Worm (Caenorhabditis elegans) whole organism, L2 larva: ENCODE results near the gene sri-19.
A peak's percentile ranks its signal among the peaks of the same experiment; 100 is the strongest.
"Not testable (repeated sequence)": the region's sequence is repeated elsewhere in the genome, so short reads cannot be mapped to it uniquely, and the experiment has no call there.

Experiments used
- F13H6.1 ChIP-seq: sonication (generic microtip); optimal IDR thresholded peaks from 2 replicates; lab custom pipeline; 2016; ENCODE audit warnings: missing genetic modification characterization, missing compliant biosample characterization
- Y55F3AM.14 ChIP-seq: fragments of 200-800 bp; sonication (Bioruptor generic); optimal IDR thresholded peaks from 2 replicates; lab custom pipeline; 2018; ENCODE audit warnings: mild to moderate bottlenecking, missing genetic modification characterization, missing compliant biosample characterization
- alr-1 ChIP-seq: fragments of 150-350 bp; optimal IDR thresholded peaks from 2 replicates; lab custom pipeline; 2014; ENCODE audit warnings: missing biosample characterization, missing genetic modification characterization
- aly-2 ChIP-seq: fragments of 150-350 bp; optimal IDR thresholded peaks from 2 replicates; lab custom pipeline; 2014; ENCODE audit warnings: missing biosample characterization, missing genetic modification characterization
- ama-1 ChIP-seq: fragments of 150-350 bp; optimal IDR thresholded peaks from 2 replicates; lab custom pipeline; 2018; ENCODE audit warnings: inconsistent platforms
- ceh-16 ChIP-seq: fragments of 150-350 bp; optimal IDR thresholded peaks from 2 replicates; lab custom pipeline; 2014; ENCODE audit warnings: missing biosample characterization, missing genetic modification characterization
- crh-2 ChIP-seq: sonication (generic microtip); optimal IDR thresholded peaks from 2 replicates; lab custom pipeline; 2017; ENCODE audit warnings: missing biosample characterization, missing genetic modification characterization
- dmd-4 ChIP-seq: sonication (generic microtip); optimal IDR thresholded peaks from 2 replicates; lab custom pipeline; 2017; ENCODE audit warnings: missing biosample characterization, missing genetic modification characterization
- egl-27 ChIP-seq: sonication (generic microtip); optimal IDR thresholded peaks from 3 replicates; lab custom pipeline; 2017; ENCODE audit warnings: missing biosample characterization, missing genetic modification reagents, missing genetic modification characterization
- elt-1 ChIP-seq: fragments of 150-350 bp; optimal IDR thresholded peaks from 2 replicates; lab custom pipeline; 2014; ENCODE audit warnings: missing biosample characterization, missing genetic modification characterization
- fos-1 ChIP-seq: fragments of 150-350 bp; optimal IDR thresholded peaks from 2 replicates; lab custom pipeline; 2014; ENCODE audit warnings: missing biosample characterization, missing genetic modification characterization
- gmeb-1 ChIP-seq: fragments of 150-350 bp; optimal IDR thresholded peaks from 2 replicates; lab custom pipeline; 2014; ENCODE audit warnings: missing biosample characterization, missing genetic modification characterization
- lin-13 ChIP-seq: fragments of 150-350 bp; optimal IDR thresholded peaks from 2 replicates; lab custom pipeline; 2014; ENCODE audit warnings: missing biosample characterization, missing genetic modification reagents, missing genetic modification characterization
- lin-39 ChIP-seq: fragments of 150-350 bp; optimal IDR thresholded peaks from 2 replicates; lab custom pipeline; 2014; ENCODE audit warnings: missing biosample characterization, missing genetic modification reagents, missing genetic modification characterization
- mab-5 ChIP-seq: fragments of 150-350 bp; optimal IDR thresholded peaks from 2 replicates; lab custom pipeline; 2014; ENCODE audit warnings: missing biosample characterization, missing genetic modification characterization
- mbf-1 ChIP-seq: sonication (generic microtip); optimal IDR thresholded peaks from 2 replicates; lab custom pipeline; 2017; ENCODE audit warnings: missing biosample characterization, missing genetic modification characterization
- nhr-10 ChIP-seq: sonication (generic microtip); optimal IDR thresholded peaks from 2 replicates; lab custom pipeline; 2017; ENCODE audit warnings: missing biosample characterization, missing genetic modification characterization
- nhr-11 ChIP-seq: fragments of 150-350 bp; optimal IDR thresholded peaks from 2 replicates; lab custom pipeline; 2014; ENCODE audit warnings: missing biosample characterization, missing genetic modification characterization
- nhr-12 ChIP-seq: fragments of 150-350 bp; optimal IDR thresholded peaks from 2 replicates; lab custom pipeline; 2014; ENCODE audit warnings: missing biosample characterization, missing genetic modification characterization
- nhr-23 ChIP-seq: fragments of 150-350 bp; optimal IDR thresholded peaks from 2 replicates; lab custom pipeline; 2014; ENCODE audit warnings: missing biosample characterization, missing genetic modification reagents, missing genetic modification characterization
- nhr-237 ChIP-seq: fragments of 150-350 bp; optimal IDR thresholded peaks from 2 replicates; lab custom pipeline; 2014; ENCODE audit warnings: missing biosample characterization, missing genetic modification characterization
- nhr-25 ChIP-seq: fragments of 150-350 bp; sonication (generic microtip); optimal IDR thresholded peaks from 3 replicates; lab custom pipeline; 2014; ENCODE audit warnings: missing biosample characterization, missing genetic modification characterization
- nhr-6 ChIP-seq: fragments of 150-350 bp; optimal IDR thresholded peaks from 2 replicates; lab custom pipeline; 2014; ENCODE audit warnings: missing biosample characterization, missing genetic modification characterization
- skn-1 ChIP-seq: sonication (generic microtip); optimal IDR thresholded peaks from 2 replicates; lab custom pipeline; 2017; ENCODE audit warnings: missing biosample characterization, missing genetic modification characterization
- sma-3 ChIP-seq: sonication (generic microtip); optimal IDR thresholded peaks from 2 replicates; lab custom pipeline; 2016; ENCODE audit warnings: missing genetic modification reagents, missing genetic modification characterization, missing compliant biosample characterization
- sma-9 ChIP-seq, 2 experiments: fragments of 150-350 bp in 1 of 2; sonication (generic microtip) in 1 of 2; optimal IDR thresholded peaks; 2 replicates each; lab custom pipeline; 2014 to 2016; ENCODE audit warnings: missing genetic modification characterization in 2 of 2, mild to moderate bottlenecking in 1 of 2, missing biosample characterization in 1 of 2, missing compliant biosample characterization in 1 of 2, missing genetic modification reagents in 1 of 2, moderate library complexity in 1 of 2
- snpc-4 ChIP-seq: fragments of 150-350 bp; optimal IDR thresholded peaks from 2 replicates; lab custom pipeline; 2014; ENCODE audit warnings: missing biosample characterization, missing genetic modification characterization
- unc-39 ChIP-seq: fragments of 150-350 bp; optimal IDR thresholded peaks from 2 replicates; lab custom pipeline; 2014; ENCODE audit warnings: missing biosample characterization, missing genetic modification characterization
- unc-55 ChIP-seq: fragments of 150-350 bp; sonication (generic microtip); optimal IDR thresholded peaks from 3 replicates; lab custom pipeline; 2014; ENCODE audit warnings: missing biosample characterization, missing genetic modification reagents, missing genetic modification characterization
- unc-62 ChIP-seq: fragments of 150-350 bp; optimal IDR thresholded peaks from 2 replicates; lab custom pipeline; 2014; ENCODE audit warnings: missing biosample characterization, missing genetic modification reagents, missing genetic modification characterization
- ztf-11 ChIP-seq: sonication (generic microtip); optimal IDR thresholded peaks from 2 replicates; lab custom pipeline; 2017; ENCODE audit warnings: missing biosample characterization, missing genetic modification characterization

sri-19 gene

ce11 chrIV:10950363-10951214 lies 7.6 kb upstream of the sri-19 start:
- TF ChIP-seq nhr-23 (tag; lab: Kevin White, UChicago) (peak; percentile 72), aly-2 (tag; lab: Kevin White, UChicago) (no peak)
- TF ChIP-seq, all 48 proteins: peak for 1

DNA sequence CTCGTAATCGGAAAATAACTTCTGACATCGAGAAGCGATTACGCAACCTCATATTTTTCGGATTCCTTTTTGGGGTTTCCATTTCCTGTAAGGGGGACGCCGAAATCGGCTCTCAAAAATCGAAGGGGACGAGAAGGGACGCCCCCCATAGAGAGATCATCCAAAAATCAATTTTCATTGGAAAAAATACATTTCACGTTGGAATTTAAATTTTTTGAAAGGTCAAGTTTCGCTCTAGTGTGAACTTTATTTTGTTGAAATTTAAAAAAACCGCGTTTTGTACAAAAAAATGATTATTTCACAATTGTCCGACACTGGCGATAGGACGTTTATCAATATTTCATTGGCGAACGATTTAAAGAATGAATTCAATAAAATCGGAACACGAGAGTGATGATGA lies 6.2 kb upstream of the sri-19 start, which contains the start of gene Y69E1A.3:
TSS of gene Y69E1A.3 (plus strand) at position 301 of the 400 bp plus-strand sequence.
- TF ChIP-seq ceh-16, result no peak
- TF ChIP-seq skn-1, result no peak
- no peak for TF ChIP-seq unc-55 (GFP tag; lab: Kevin White, UChicago)
- TF ChIP-seq snpc-4, result no peak
- TF ChIP-seq nhr-6, result no peak
- TF ChIP-seq nhr-25 (tag; lab: Kevin White, UChicago), result no peak
- TF ChIP-seq elt-1 (tag; lab: Kevin White, UChicago), result no peak
- TF ChIP-seq ztf-11 (tag; lab: Kevin White, UChicago), result no peak
- no peak for TF ChIP-seq lin-39 (tag; lab: Kevin White, UChicago)
- no peak for TF ChIP-seq nhr-11

DNA sequence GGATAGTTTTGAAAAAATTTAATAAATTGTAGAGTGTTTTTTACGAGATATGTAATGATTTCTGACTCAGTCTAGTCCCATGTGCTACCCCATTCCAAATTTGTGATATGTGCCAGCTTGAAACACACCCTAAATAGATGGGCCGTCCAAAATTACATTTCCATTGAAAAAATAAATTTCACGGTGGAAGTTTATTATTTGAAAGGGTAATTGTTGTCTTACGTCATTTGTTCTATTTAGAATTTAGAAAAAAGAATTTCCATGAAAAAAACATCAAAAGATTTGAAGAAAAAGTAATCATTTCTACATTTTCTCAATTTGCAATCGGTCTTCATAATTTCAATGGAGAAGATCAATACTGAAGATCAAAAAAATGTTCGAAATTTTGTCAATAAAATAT lies 3.2 kb upstream of the sri-19 start, which contains the start of gene Y69E1A.4:
TSS of gene Y69E1A.4 (plus strand) at position 301 of the 400 bp plus-strand sequence.
- TF ChIP-seq fos-1 (tag; lab: Kevin White, UChicago); sma-3 (GFP tag; lab: Kevin White, UChicago); unc-39 (tag; lab: Kevin White, UChicago): not testable (repeated sequence)

ce11 chrIV:10957583-10958229 lies 466 bp upstream of the sri-19 start, which contains the start of gene Y69E1A.5:
TSS of gene Y69E1A.5 (minus strand) at chrIV:10957655.
- peak; percentile 59 for TF ChIP-seq F13H6.1
- TF ChIP-seq sma-9 (GFP tag; optimal IDR thresholded peaks at IDR 0.05; lab: Kevin White, UChicago), result peak; percentile 45
- no peak for TF ChIP-seq sma-9 (tag; optimal IDR thresholded peaks at IDR 0.05; lab: Kevin White, UChicago)
- no peak for TF ChIP-seq ceh-16
- TF ChIP-seq egl-27 (tag; lab: Kevin White, UChicago), result no peak

DNA sequence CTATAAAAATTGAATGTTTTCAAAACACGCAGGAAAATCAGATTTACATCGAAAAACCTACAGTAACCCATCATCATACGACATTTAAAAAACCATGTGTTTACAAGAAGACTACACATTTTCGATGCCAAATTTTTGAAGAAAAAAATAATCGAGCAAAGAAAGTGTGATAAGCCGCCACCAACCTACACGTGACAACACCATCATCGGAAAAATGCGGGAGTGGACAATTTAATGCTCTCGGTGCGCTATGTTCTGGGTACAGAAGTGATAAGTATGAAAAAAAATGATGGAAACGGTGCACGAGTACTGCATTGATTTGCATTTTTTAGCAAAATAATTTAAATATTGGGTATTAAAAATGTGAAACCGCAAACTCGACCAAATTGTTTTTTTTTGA lies 6.5 kb downstream of the sri-19 start:
- TF ChIP-seq mab-5 (no peak), sma-9 (GFP tag; optimal IDR thresholded peaks at IDR 0.05; lab: Kevin White, UChicago) (peak; percentile 82), sma-9 (tag; optimal IDR thresholded peaks at IDR 0.05; lab: Kevin White, UChicago) (no peak), fos-1 (tag; lab: Kevin White, UChicago) (peak; percentile 33)

DNA sequence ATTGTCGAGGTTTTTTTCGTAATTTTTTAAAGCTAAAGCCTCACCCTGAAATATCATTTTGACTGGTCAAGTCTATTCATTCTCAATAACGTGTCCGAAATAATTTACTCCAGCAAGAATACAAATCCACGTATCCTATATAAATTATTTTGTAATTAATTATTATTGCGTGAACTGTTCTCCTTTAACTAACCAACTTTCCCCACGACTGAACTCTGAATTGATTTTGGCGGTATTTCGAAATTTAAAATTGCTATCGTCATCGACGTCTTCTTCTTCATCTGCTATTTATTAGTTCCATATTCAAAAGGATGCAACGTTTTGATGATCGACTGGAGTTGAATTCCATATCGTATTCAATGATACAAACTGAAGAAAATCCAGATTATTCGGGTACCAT lies 8.2 kb downstream of the sri-19 start, which contains the start of the genes aqp-3 and Y69E1A.8:
TSS of gene aqp-3 (minus strand) at position 101 of the 400 bp plus-strand sequence.
TSS of gene Y69E1A.8 (plus strand) at position 246 of the 400 bp plus-strand sequence.
- TF ChIP-seq lin-13 (no peak), skn-1 (no peak), unc-62 (GFP tag; lab: Kevin White, UChicago) (no peak), snpc-4 (no peak), nhr-10 (no peak), alr-1 (tag; lab: Kevin White, UChicago) (no peak), mbf-1 (tag; lab: Kevin White, UChicago) (no peak)

DNA sequence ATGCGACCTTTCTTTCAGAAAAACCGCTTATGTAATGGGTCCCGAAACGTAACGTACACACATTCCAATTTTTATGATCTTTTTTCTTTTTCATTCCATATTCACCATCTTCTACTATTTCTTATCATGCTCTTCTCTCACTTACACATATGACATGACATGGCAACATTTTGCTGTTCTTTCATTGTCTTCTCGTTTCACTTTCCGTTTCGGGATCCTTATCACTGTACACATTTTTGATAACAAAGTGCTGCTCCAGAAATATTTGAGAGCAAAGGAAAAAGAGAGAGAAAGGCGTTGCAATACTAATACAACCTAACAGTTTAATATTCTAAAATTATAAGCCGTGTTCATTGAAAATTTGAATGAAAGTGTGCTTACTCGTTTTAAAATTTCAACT lies 12.2 kb downstream of the sri-19 start:
- TF ChIP-seq crh-2 (tag; lab: Kevin White, UChicago) (peak; percentile 57), ceh-16 (no peak), Y55F3AM.14 (GFP tag; lab: Kevin White, UChicago) (no peak), dmd-4 (tag; lab: Kevin White, UChicago) (no peak), nhr-237 (tag; lab: Kevin White, UChicago) (no peak), ama-1 (lab: Kevin White, UChicago) (no peak), gmeb-1 (tag; lab: Kevin White, UChicago) (peak; percentile 21), snpc-4 (no peak), nhr-12 (no peak), unc-39 (tag; lab: Kevin White, UChicago) (no peak), sma-9 (GFP tag; optimal IDR thresholded peaks at IDR 0.05; lab: Kevin White, UChicago) (peak; percentile 69), sma-9 (tag; optimal IDR thresholded peaks at IDR 0.05; lab: Kevin White, UChicago) (no peak), mbf-1 (tag; lab: Kevin White, UChicago) (no peak), fos-1 (tag; lab: Kevin White, UChicago) (peak; percentile 97), ztf-11 (tag; lab: Kevin White, UChicago) (no peak)
